Worm (Caenorhabditis elegans): ENCODE results near the gene cyp-33D3.

cyp-33D3 gene

ce11 chrV:18803260-18803659, 33.8 kb downstream of the cyp-33D3 start, which contains the start of gene C54E10.10:
Gene C54E10.10 (minus strand): TSS chrV:18803360.
- TF ChIP-seq unc-62 (GFP tag; optimal IDR thresholded peaks at IDR 0.05), result no peak

ce11 chrV:18802077-18802476, 34.9 kb downstream of the cyp-33D3 start, which contains the start of gene C54E10.11:
Gene C54E10.11 (minus strand): TSS chrV:18802177.
- TF ChIP-seq unc-62 (GFP tag; optimal IDR thresholded peaks at IDR 0.05), result no peak

- no peak for TF ChIP-seq unc-62 (GFP tag; optimal IDR thresholded peaks at IDR 0.05)
Measured at ce11 chrV:18800811-18801210, 36.2 kb downstream of the cyp-33D3 start, which contains the start of gene nhr-170. Gene nhr-170 (minus strand): TSS chrV:18800826.

- TF ChIP-seq unc-62 (GFP tag; optimal IDR thresholded peaks at IDR 0.05), result no peak
Measured at ce11 chrV:18790658-18791057, 46.4 kb downstream of the cyp-33D3 start, which contains the start of gene nhr-231. Gene nhr-231 (plus strand): TSS chrV:18790958.

ce11 chrV:18787417-18787918, 49.6 kb downstream of the cyp-33D3 start, which contains the start of gene Y17D7B.2:
Gene Y17D7B.2 (plus strand): TSS chrV:18787739.
- TF ChIP-seq unc-62 (GFP tag; optimal IDR thresholded peaks at IDR 0.05), result no peak

- TF ChIP-seq unc-62 (GFP tag; optimal IDR thresholded peaks at IDR 0.05), result no peak
Measured at ce11 chrV:18786694-18787093, 50.3 kb downstream of the cyp-33D3 start, which contains the start of gene Y17D7B.3. Gene Y17D7B.3 (minus strand): TSS chrV:18786794.

ce11 chrV:18783474-18783873, 53.6 kb downstream of the cyp-33D3 start, which contains the start of gene Y17D7B.10:
Gene Y17D7B.10 (plus strand): TSS chrV:18783716.
- TF ChIP-seq unc-62 (GFP tag; optimal IDR thresholded peaks at IDR 0.05), result no peak

- TF ChIP-seq unc-62 (GFP tag; optimal IDR thresholded peaks at IDR 0.05), result no peak
Measured at ce11 chrV:18782747-18783146, 54.3 kb downstream of the cyp-33D3 start.

Data from whole organism, dauer.